Worm (Caenorhabditis elegans) whole organism, L4/young adult: Measurements from ENCODE around the gene dhs-7.

ENCODE experiments used
- dao-5 ChIP-seq: sonication (generic microtip); optimal IDR thresholded peaks from 2 replicates; lab custom pipeline; 2016; ENCODE audit warnings: missing genotype, missing genetic modification characterization, moderate library complexity, missing compliant biosample characterization
- him-1 ChIP-seq: sonication (generic microtip); optimal IDR thresholded peaks from 2 replicates; lab custom pipeline; 2016; ENCODE audit warnings: missing genotype, missing genetic modification reagents, missing genetic modification characterization, missing compliant biosample characterization

- TF ChIP-seq him-1 (tag; lab: Kevin White, UChicago) = no peak
- TF ChIP-seq dao-5 (tag; lab: Kevin White, UChicago) = no peak
Measured at ce11 chrII:7242754-7243153, 34.5 kb upstream of the dhs-7 start.
